Worm (Caenorhabditis elegans) whole organism, late embryonic: ENCODE data around the gene T26E4.18.
"Not testable (repeated sequence)": the region's sequence is repeated elsewhere in the genome, so short reads cannot be mapped to it uniquely, and the experiment has no call there.

Experiments
- C08G9.2 ChIP-seq: sonication (generic microtip); optimal IDR thresholded peaks from 2 replicates; lab custom pipeline; 2016; ENCODE audit warnings: mild to moderate bottlenecking, missing genetic modification characterization, moderate library complexity, missing compliant biosample characterization
- C38D4.7 ChIP-seq: fragments of 200-800 bp; sonication (Bioruptor generic); optimal IDR thresholded peaks from 2 replicates; lab custom pipeline; 2018; ENCODE audit warnings: mild to moderate bottlenecking, missing genetic modification characterization, moderate library complexity, missing compliant biosample characterization
- K09A11.1 ChIP-seq: sonication (generic microtip); optimal IDR thresholded peaks from 2 replicates; lab custom pipeline; 2017; ENCODE audit warnings: antibody characterized with exemption, mild to moderate bottlenecking, missing genetic modification characterization, missing compliant biosample characterization; ENCODE audit not compliant: insufficient read depth
- ceh-14 ChIP-seq: sonication (generic microtip); optimal IDR thresholded peaks from 2 replicates; lab custom pipeline; 2016; ENCODE audit warnings: missing genotype, missing genetic modification characterization, missing compliant biosample characterization
- ceh-30 ChIP-seq: fragments of 150-350 bp; optimal IDR thresholded peaks from 2 replicates; lab custom pipeline; 2014; ENCODE audit warnings: missing biosample characterization, missing genetic modification characterization
- ceh-34 ChIP-seq: sonication (generic microtip); optimal IDR thresholded peaks from 2 replicates; lab custom pipeline; 2016; ENCODE audit warnings: mild to moderate bottlenecking, missing genetic modification characterization, missing compliant biosample characterization
- ceh-45 ChIP-seq: fragments of 200-800 bp; sonication (Bioruptor generic); IDR thresholded peaks from 2 replicates; pipeline ENCODE4 v1.3.6; 2022; ENCODE audit warnings: missing genetic modification reagents, missing genetic modification characterization, missing compliant biosample characterization
- ceh-48 ChIP-seq: sonication (generic microtip); optimal IDR thresholded peaks from 2 replicates; lab custom pipeline; 2016; ENCODE audit warnings: missing genetic modification characterization, inconsistent platforms, missing compliant biosample characterization
- che-1 ChIP-seq: sonication (generic microtip); optimal IDR thresholded peaks from 2 replicates; lab custom pipeline; 2016; ENCODE audit warnings: mild to moderate bottlenecking, missing genetic modification characterization, missing compliant biosample characterization
- elt-2 ChIP-seq: sonication (generic microtip); optimal IDR thresholded peaks from 2 replicates; lab custom pipeline; 2016; ENCODE audit warnings: missing genetic modification reagents, missing genetic modification characterization, missing compliant biosample characterization
- elt-4 ChIP-seq: sonication (generic microtip); optimal IDR thresholded peaks from 2 replicates; lab custom pipeline; 2016; ENCODE audit warnings: missing genetic modification characterization, missing compliant biosample characterization
- eyg-1 ChIP-seq: sonication (generic microtip); optimal IDR thresholded peaks from 2 replicates; lab custom pipeline; 2016; ENCODE audit warnings: missing genotype, missing genetic modification characterization, missing compliant biosample characterization
- fax-1 ChIP-seq: sonication (generic microtip); optimal IDR thresholded peaks from 2 replicates; lab custom pipeline; 2016; ENCODE audit warnings: missing genotype, missing genetic modification characterization, missing compliant biosample characterization
- fkh-10 ChIP-seq: fragments of 150-350 bp; optimal IDR thresholded peaks from 2 replicates; lab custom pipeline; 2014; ENCODE audit warnings: missing biosample characterization, missing genetic modification reagents, missing genetic modification characterization
- hlh-13 ChIP-seq: fragments of 200-800 bp; sonication (Bioruptor generic); optimal IDR thresholded peaks from 2 replicates; lab custom pipeline; 2018; ENCODE audit warnings: mild to moderate bottlenecking, missing genetic modification characterization, missing compliant biosample characterization
- hlh-15 ChIP-seq: sonication (generic microtip); optimal IDR thresholded peaks from 2 replicates; lab custom pipeline; 2016; ENCODE audit warnings: missing genetic modification characterization, missing compliant biosample characterization
- hlh-30 ChIP-seq: sonication (generic microtip); optimal IDR thresholded peaks from 2 replicates; lab custom pipeline; 2017; ENCODE audit warnings: antibody characterized with exemption, missing genetic modification characterization, missing compliant biosample characterization; ENCODE audit not compliant: insufficient read depth
- hlh-8 ChIP-seq: sonication (generic microtip); optimal IDR thresholded peaks from 2 replicates; lab custom pipeline; 2016; ENCODE audit warnings: missing genotype, missing genetic modification characterization, missing compliant biosample characterization
- lim-6 ChIP-seq: sonication (generic microtip); optimal IDR thresholded peaks from 2 replicates; lab custom pipeline; 2016; ENCODE audit warnings: missing genetic modification characterization, missing compliant biosample characterization
- lin-11 ChIP-seq: fragments of 200-800 bp; sonication (Bioruptor generic); optimal IDR thresholded peaks from 2 replicates; lab custom pipeline; 2018; ENCODE audit warnings: mild to moderate bottlenecking, missing genetic modification characterization, missing compliant biosample characterization
- nfya-1 ChIP-seq: sonication (generic microtip); optimal IDR thresholded peaks from 2 replicates; lab custom pipeline; 2017; ENCODE audit warnings: missing genetic modification characterization, mild to moderate bottlenecking, missing compliant biosample characterization, antibody characterized with exemption, moderate library complexity
- npax-4 ChIP-seq: sonication (generic microtip); optimal IDR thresholded peaks from 2 replicates; lab custom pipeline; 2016; ENCODE audit warnings: missing genetic modification characterization, missing compliant biosample characterization
- odd-2 ChIP-seq: sonication (generic microtip); optimal IDR thresholded peaks from 2 replicates; lab custom pipeline; 2017; ENCODE audit warnings: antibody characterized with exemption, mild to moderate bottlenecking, missing genetic modification characterization, missing compliant biosample characterization
- pag-3 ChIP-seq: sonication (generic microtip); optimal IDR thresholded peaks from 2 replicates; lab custom pipeline; 2016; ENCODE audit warnings: missing compliant biosample characterization, missing genetic modification characterization, borderline replicate concordance
- pat-9 ChIP-seq: fragments of 200-800 bp; sonication (Bioruptor generic); optimal IDR thresholded peaks from 2 replicates; lab custom pipeline; 2018; ENCODE audit warnings: mild to moderate bottlenecking, missing genetic modification characterization, moderate library complexity, missing compliant biosample characterization
- pqm-1 ChIP-seq: sonication (generic microtip); optimal IDR thresholded peaks from 2 replicates; lab custom pipeline; 2016; ENCODE audit warnings: missing genetic modification characterization, missing compliant biosample characterization
- pros-1 ChIP-seq: fragments of 150-350 bp; optimal IDR thresholded peaks from 2 replicates; lab custom pipeline; 2014; ENCODE audit warnings: missing biosample characterization, missing genetic modification reagents, missing genetic modification characterization
- rnt-1 ChIP-seq: sonication (generic microtip); optimal IDR thresholded peaks from 2 replicates; lab custom pipeline; 2016; ENCODE audit warnings: missing genetic modification characterization, missing compliant biosample characterization
- sox-4 ChIP-seq: sonication (generic microtip); optimal IDR thresholded peaks from 2 replicates; lab custom pipeline; 2017; ENCODE audit warnings: mild to moderate bottlenecking, missing genetic modification characterization, inconsistent platforms, missing compliant biosample characterization
- unc-3 ChIP-seq, 2 experiments: fragments of 200-800 bp in 1 of 2; sonication (Bioruptor generic) in 1 of 2; sonication (generic microtip) in 1 of 2; conservative IDR thresholded peaks in 1 of 2; optimal IDR thresholded peaks in 1 of 2; 2 replicates each; pipeline versions ENCODE4 v1.3.6 to Lab custom; 2016 to 2022; ENCODE audit warnings: missing compliant biosample characterization in 2 of 2, missing genetic modification characterization in 2 of 2, missing genetic modification reagents in 1 of 2
- unc-55 ChIP-seq: sonication (generic microtip); optimal IDR thresholded peaks from 2 replicates; lab custom pipeline; 2017; ENCODE audit warnings: missing biosample characterization, missing genetic modification reagents, missing genetic modification characterization
- unc-86 ChIP-seq: sonication (generic microtip); optimal IDR thresholded peaks from 2 replicates; lab custom pipeline; 2016; ENCODE audit warnings: missing genetic modification characterization, missing compliant biosample characterization
- ztf-16 ChIP-seq: sonication (generic microtip); optimal IDR thresholded peaks from 2 replicates; lab custom pipeline; 2017; ENCODE audit warnings: missing genetic modification characterization, missing compliant biosample characterization

The T26E4.18 gene

ce11 chrV:15802623-15803022 is 1.0 kb downstream of the T26E4.18 start, which contains the start of gene T26E4.9:
Gene T26E4.9, minus strand, starts transcription at chrV:15802723.
- not testable (repeated sequence) for TF ChIP-seq fkh-10 (GFP tag; lab: Kevin White, UChicago); rnt-1 (tag; lab: Kevin White, UChicago); ceh-30 (tag; lab: Kevin White, UChicago)

ce11 chrV:15798108-15798507 is 5.5 kb downstream of the T26E4.18 start, which contains the start of gene T26E4.10:
Gene T26E4.10, minus strand, starts transcription at chrV:15798208.
- TF ChIP-seq hlh-13 (GFP tag; lab: Kevin White, UChicago) = no peak
- no peak for TF ChIP-seq pqm-1 (tag; lab: Kevin White, UChicago)
- TF ChIP-seq ceh-48 (tag; lab: Kevin White, UChicago) = no peak
- TF ChIP-seq hlh-30 (tag; lab: Kevin White, UChicago) = no peak
- TF ChIP-seq eyg-1 (tag; lab: Kevin White, UChicago) = no peak
- no peak for TF ChIP-seq lim-6
- TF ChIP-seq elt-4 (tag; lab: Kevin White, UChicago) = no peak
- TF ChIP-seq nfya-1 (tag; lab: Kevin White, UChicago) = no peak
- TF ChIP-seq sox-4 (tag; lab: Kevin White, UChicago) = no peak
- TF ChIP-seq ztf-16 (tag; lab: Kevin White, UChicago) = no peak
- TF ChIP-seq ceh-34 (tag; lab: Kevin White, UChicago) = no peak
- TF ChIP-seq pros-1 (tag; lab: Kevin White, UChicago) = no peak
- TF ChIP-seq elt-2 (tag; lab: Kevin White, UChicago) = no peak
- no peak for TF ChIP-seq unc-55 (GFP tag; lab: Kevin White, UChicago)
- TF ChIP-seq hlh-15 (tag; lab: Kevin White, UChicago) = no peak
- TF ChIP-seq odd-2 (tag; lab: Kevin White, UChicago) = no peak

- TF ChIP-seq odd-2 (tag; lab: Kevin White, UChicago) (no peak), unc-86 (tag; lab: Kevin White, UChicago) (no peak), fax-1 (tag; lab: Kevin White, UChicago) (no peak), ztf-16 (tag; lab: Kevin White, UChicago) (no peak), ceh-14 (no peak), lin-11 (tag; lab: Kevin White, UChicago) (no peak), che-1 (tag; lab: Kevin White, UChicago) (no peak), npax-4 (tag; lab: Kevin White, UChicago) (no peak), pros-1 (tag; lab: Kevin White, UChicago) (no peak), pat-9 (tag; lab: Kevin White, UChicago) (no peak), C38D4.7 (no peak), lim-6 (no peak), nfya-1 (tag; lab: Kevin White, UChicago) (no peak), pag-3 (tag; lab: Kevin White, UChicago) (no peak), C08G9.2 (tag; lab: Kevin White, UChicago) (no peak)
These were observed 7.6 kb downstream of the T26E4.18 start, which contains the start of gene nhr-223 for ce11 chrV:15796087-15796486. Gene nhr-223, plus strand, starts transcription at chrV:15796387.

- TF ChIP-seq pat-9 (tag; lab: Kevin White, UChicago) (no peak), hlh-15 (tag; lab: Kevin White, UChicago) (no peak), unc-3 (GFP tag; conservative IDR thresholded peaks at IDR 0.05; lab: Robert Waterston, UW) (no peak), unc-3 (tag; optimal IDR thresholded peaks at IDR 0.05; lab: Kevin White, UChicago) (no peak), ceh-30 (tag; lab: Kevin White, UChicago) (no peak)
- TF ChIP-seq, all 69 proteins: peak for 0
These were observed 10.4 kb downstream of the T26E4.18 start, which contains the start of gene T26E4.7 for ce11 chrV:15793270-15793669. Gene T26E4.7, plus strand, starts transcription at chrV:15793570.

- TF ChIP-seq unc-86 (tag; lab: Kevin White, UChicago) (no peak), ceh-45 (no peak), sox-4 (tag; lab: Kevin White, UChicago) (no peak), K09A11.1 (tag; lab: Kevin White, UChicago) (no peak), hlh-8 (no peak)
These were observed 11.2 kb downstream of the T26E4.18 start, which contains the start of gene T26E4.4 for ce11 chrV:15792409-15792808. Gene T26E4.4, minus strand, starts transcription at chrV:15792509.
